Worm (Caenorhabditis elegans) whole organism, young adult: Measurements from ENCODE around the gene clec-88.

Experiments
- cebp-2 ChIP-seq: fragments of 200-800 bp; sonication (Bioruptor generic); IDR thresholded peaks from 2 replicates; pipeline ENCODE4 v1.3.6; 2022; ENCODE audit warnings: missing genetic modification characterization, missing compliant biosample characterization
- fkh-3 ChIP-seq: sonication (generic microtip); optimal IDR thresholded peaks from 2 replicates; lab custom pipeline; 2016; ENCODE audit warnings: mild to moderate bottlenecking, missing genetic modification characterization, missing compliant biosample characterization
- him-1 ChIP-seq: sonication (generic microtip); optimal IDR thresholded peaks from 2 replicates; lab custom pipeline; 2016; ENCODE audit warnings: missing genotype, missing genetic modification reagents, missing genetic modification characterization, missing compliant biosample characterization
- nfyb-1 ChIP-seq: fragments of 200-800 bp; sonication (Bioruptor generic); IDR thresholded peaks from 2 replicates; pipeline ENCODE4 v1.3.6; 2022; ENCODE audit warnings: missing genetic modification reagents, missing genetic modification characterization, missing compliant biosample characterization
- ztf-25 ChIP-seq: fragments of 200-800 bp; sonication (Bioruptor generic); IDR thresholded peaks from 2 replicates; pipeline ENCODE4 v1.3.6; 2022; ENCODE audit warnings: missing genetic modification reagents, missing genetic modification characterization, missing compliant biosample characterization
- ztf-3 ChIP-seq: fragments of 200-800 bp; sonication (Bioruptor generic); optimal IDR thresholded peaks from 2 replicates; lab custom pipeline; 2018; ENCODE audit warnings: mild to moderate bottlenecking, missing genetic modification characterization, missing compliant biosample characterization
- ztf-6 ChIP-seq: fragments of 200-800 bp; sonication (Bioruptor generic); IDR thresholded peaks from 2 replicates; pipeline ENCODE4 v1.3.6; 2022; ENCODE audit warnings: missing genetic modification reagents, missing genetic modification characterization, missing compliant biosample characterization

ce11 chrII:6383183-6383695, 17.7 kb downstream of the clec-88 start, which contains the start of gene F58F12.1:
- TF ChIP-seq ztf-25 (GFP tag; lab: Robert Waterston, UW) = no peak
- no peak for TF ChIP-seq fkh-3 (tag; lab: Kevin White, UChicago)
- no peak for TF ChIP-seq him-1
- TF ChIP-seq ztf-3 (GFP tag; lab: Kevin White, UChicago) = no peak
- TF ChIP-seq nfyb-1 (GFP tag; lab: Robert Waterston, UW) = no peak
- no peak for TF ChIP-seq cebp-2 (GFP tag; lab: Robert Waterston, UW)
- no peak for TF ChIP-seq ztf-6 (GFP tag; lab: Robert Waterston, UW)
